Fruit fly (Drosophila melanogaster): Measurements from ENCODE around the gene CG32720.
A peak's percentile ranks its signal among the peaks of the same experiment; 100 is the strongest.

Gene CG32720

DNA sequence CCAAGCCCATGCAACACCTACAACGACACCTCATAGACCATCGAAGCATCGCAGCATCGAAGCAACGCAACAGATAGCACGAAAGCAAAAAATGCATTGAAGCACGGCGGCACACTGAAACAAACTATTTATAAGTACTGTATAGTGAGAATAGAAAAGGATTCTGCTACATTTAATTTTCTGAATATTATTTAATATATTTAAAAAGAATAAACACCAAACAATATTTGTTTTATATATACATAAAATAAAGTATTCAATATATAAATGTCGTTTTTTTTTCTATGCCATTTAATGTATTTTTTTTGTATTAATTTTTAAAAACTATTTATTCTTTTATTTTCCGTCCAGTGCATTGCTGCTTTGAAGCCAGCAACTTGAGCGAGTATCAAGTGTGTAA is 20.9 kb upstream of the CG32720 start:
- TF ChIP-seq Ets98B (GFP tag; IDR thresholded peaks at IDR 0.05) (no peak), D1 (tag; optimal IDR thresholded peaks at IDR 0.05) (no peak), fd96Ca (GFP tag; IDR thresholded peaks at IDR 0.05) (no peak), CG14655 (GFP tag; optimal IDR thresholded peaks at IDR 0.05) (peak; percentile 59), rn (GFP tag; IDR thresholded peaks at IDR 0.05) (no peak), Snoo (tag; optimal IDR thresholded peaks at IDR 0.05) (no peak), CG17806 (tag; optimal IDR thresholded peaks at IDR 0.05) (peak; percentile 17), CG8159 (tag; optimal IDR thresholded peaks at IDR 0.05) (peak; percentile 43), CG34367 (tag; optimal IDR thresholded peaks at IDR 0.05) (no peak), CG32121 (GFP tag; IDR thresholded peaks at IDR 0.05) (no peak), CG10348 (GFP tag; IDR thresholded peaks at IDR 0.05) (no peak), CG9948 (tag; optimal IDR thresholded peaks at IDR 0.05) (peak; percentile 38), CG12605 (GFP tag; IDR thresholded peaks at IDR 0.05) (no peak), gl (tag; optimal IDR thresholded peaks at IDR 0.05) (no peak), CG15710 (tag; optimal IDR thresholded peaks at IDR 0.05) (peak; percentile 31), CG4496 (GFP tag; IDR thresholded peaks at IDR 0.05) (no peak), Pif1B (GFP tag; optimal IDR thresholded peaks at IDR 0.05) (no peak), EcR (GFP tag; optimal IDR thresholded peaks at IDR 0.05) (no peak), Pif1A (GFP tag; optimal IDR thresholded peaks at IDR 0.05) (no peak), CG8301 (tag; optimal IDR thresholded peaks at IDR 0.05) (no peak), CG13204 (GFP tag; optimal IDR thresholded peaks at IDR 0.05) (no peak)

DNA sequence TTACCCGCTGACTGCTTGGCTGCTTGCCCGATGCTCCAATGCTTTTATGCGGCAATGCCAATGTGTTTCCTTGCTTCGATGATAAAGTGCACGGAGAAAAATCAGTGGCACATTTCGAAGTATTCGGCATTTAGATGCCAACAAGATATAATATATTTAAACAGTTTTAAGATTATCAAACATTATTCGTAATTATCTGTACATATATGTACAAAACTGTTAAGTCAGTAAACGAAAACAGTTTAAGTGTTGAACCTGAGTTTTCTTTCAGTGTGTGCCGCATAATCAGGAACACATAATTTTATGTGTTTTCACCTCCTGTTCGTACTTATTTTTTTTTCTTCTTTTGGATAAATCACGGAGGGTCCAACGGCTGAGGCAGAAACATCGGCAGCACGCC is 19.5 kb upstream of the CG32720 start:
- TF ChIP-seq Pif1B (GFP tag; optimal IDR thresholded peaks at IDR 0.05) (peak; percentile 29), CG9948 (tag; optimal IDR thresholded peaks at IDR 0.05) (peak; percentile 46), CG15710 (tag; optimal IDR thresholded peaks at IDR 0.05) (peak; percentile 41), fd96Ca (GFP tag; IDR thresholded peaks at IDR 0.05) (no peak), gl (tag; optimal IDR thresholded peaks at IDR 0.05) (no peak), CG8159 (tag; optimal IDR thresholded peaks at IDR 0.05) (peak; percentile 55), Snoo (tag; optimal IDR thresholded peaks at IDR 0.05) (peak; percentile 21), Ets98B (GFP tag; IDR thresholded peaks at IDR 0.05) (no peak), CG17806 (tag; optimal IDR thresholded peaks at IDR 0.05) (peak; percentile 53), CG32121 (GFP tag; IDR thresholded peaks at IDR 0.05) (no peak), CG10348 (GFP tag; IDR thresholded peaks at IDR 0.05) (no peak), Pif1A (GFP tag; optimal IDR thresholded peaks at IDR 0.05) (peak; percentile 34), CG4496 (GFP tag; IDR thresholded peaks at IDR 0.05) (no peak), CG34367 (tag; optimal IDR thresholded peaks at IDR 0.05) (peak; percentile 30), CG8301 (tag; optimal IDR thresholded peaks at IDR 0.05) (peak; percentile 33), CG14655 (GFP tag; optimal IDR thresholded peaks at IDR 0.05) (peak; percentile 51)

DNA sequence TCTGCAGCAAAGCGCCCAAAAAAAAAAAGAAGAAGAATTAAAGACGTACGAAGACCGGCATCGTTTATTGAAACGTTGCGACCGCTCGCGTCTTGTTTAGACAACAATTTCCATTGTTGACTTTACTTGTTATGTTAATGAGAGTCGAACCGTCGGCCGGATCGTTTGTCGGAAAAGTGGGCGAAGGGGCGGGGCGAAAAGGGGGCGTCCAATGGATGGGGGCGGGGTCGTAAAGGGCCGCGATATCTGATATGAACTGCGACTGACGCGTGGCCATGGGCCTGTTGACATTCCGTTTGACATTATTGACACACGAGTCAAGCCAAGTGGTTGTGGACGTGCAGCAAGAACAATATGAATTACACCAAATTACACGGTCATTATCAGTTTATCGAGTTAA is 16.7 kb upstream of the CG32720 start:
- no peak for TF ChIP-seq EcR (GFP tag; optimal IDR thresholded peaks at IDR 0.05)
- TF ChIP-seq Pif1A (GFP tag; optimal IDR thresholded peaks at IDR 0.05) = no peak
- TF ChIP-seq CG8159 (tag; optimal IDR thresholded peaks at IDR 0.05) = no peak
- no peak for TF ChIP-seq Ets98B (GFP tag; IDR thresholded peaks at IDR 0.05)
- TF ChIP-seq D1 (tag; optimal IDR thresholded peaks at IDR 0.05) = no peak
- no peak for TF ChIP-seq CG12605 (GFP tag; IDR thresholded peaks at IDR 0.05)
- no peak for TF ChIP-seq CG4496 (GFP tag; IDR thresholded peaks at IDR 0.05)
- no peak for TF ChIP-seq rn (GFP tag; IDR thresholded peaks at IDR 0.05)
- no peak for TF ChIP-seq CG9948 (tag; optimal IDR thresholded peaks at IDR 0.05)
- no peak for TF ChIP-seq CG15710 (tag; optimal IDR thresholded peaks at IDR 0.05)
- TF ChIP-seq Pif1B (GFP tag; optimal IDR thresholded peaks at IDR 0.05) = no peak
- no peak for TF ChIP-seq CG13204 (GFP tag; optimal IDR thresholded peaks at IDR 0.05)
- TF ChIP-seq CG8301 (tag; optimal IDR thresholded peaks at IDR 0.05) = no peak
- no peak for TF ChIP-seq fd96Ca (GFP tag; IDR thresholded peaks at IDR 0.05)
- TF ChIP-seq CG32121 (GFP tag; IDR thresholded peaks at IDR 0.05) = no peak
- no peak for TF ChIP-seq CG10348 (GFP tag; IDR thresholded peaks at IDR 0.05)
- no peak for TF ChIP-seq CG34367 (tag; optimal IDR thresholded peaks at IDR 0.05)

DNA sequence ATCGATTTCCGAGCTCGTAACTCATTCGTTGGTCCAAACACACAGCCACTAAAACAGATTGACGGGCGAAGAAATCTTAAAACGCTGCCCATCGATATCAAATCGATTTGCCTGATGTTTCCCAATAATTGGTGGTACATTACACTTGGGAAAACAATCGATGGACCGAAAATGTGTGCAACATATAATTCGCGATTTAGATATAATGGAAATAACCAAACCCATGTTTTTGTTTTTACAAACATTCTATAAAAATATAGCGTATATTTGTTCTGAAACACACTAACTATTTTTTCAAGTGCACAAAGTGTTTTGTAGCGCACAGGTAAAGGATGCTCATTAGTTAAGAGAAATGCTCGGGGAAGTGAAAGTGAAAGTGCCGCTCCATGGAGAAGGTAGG is 15.3 kb upstream of the CG32720 start:
- no peak for TF ChIP-seq CG10348 (GFP tag; IDR thresholded peaks at IDR 0.05)
- TF ChIP-seq CG8301 (tag; optimal IDR thresholded peaks at IDR 0.05) = no peak
- no peak for TF ChIP-seq CG15710 (tag; optimal IDR thresholded peaks at IDR 0.05)
- no peak for TF ChIP-seq D1 (tag; optimal IDR thresholded peaks at IDR 0.05)
- no peak for TF ChIP-seq CG8159 (tag; optimal IDR thresholded peaks at IDR 0.05)
- TF ChIP-seq fd96Ca (GFP tag; IDR thresholded peaks at IDR 0.05) = no peak
- no peak for TF ChIP-seq CG34367 (tag; optimal IDR thresholded peaks at IDR 0.05)
- TF ChIP-seq CG12605 (GFP tag; IDR thresholded peaks at IDR 0.05) = no peak
- TF ChIP-seq CG4496 (GFP tag; IDR thresholded peaks at IDR 0.05) = no peak
- no peak for TF ChIP-seq Snoo (tag; optimal IDR thresholded peaks at IDR 0.05)
- no peak for TF ChIP-seq gl (tag; optimal IDR thresholded peaks at IDR 0.05)
- TF ChIP-seq CG17806 (tag; optimal IDR thresholded peaks at IDR 0.05) = no peak
- no peak for TF ChIP-seq Ets98B (GFP tag; IDR thresholded peaks at IDR 0.05)
- no peak for TF ChIP-seq CG9948 (tag; optimal IDR thresholded peaks at IDR 0.05)
- no peak for TF ChIP-seq EcR (GFP tag; optimal IDR thresholded peaks at IDR 0.05)
- no peak for TF ChIP-seq CG13204 (GFP tag; optimal IDR thresholded peaks at IDR 0.05)
- no peak for TF ChIP-seq CG14655 (GFP tag; optimal IDR thresholded peaks at IDR 0.05)
- TF ChIP-seq CG32121 (GFP tag; IDR thresholded peaks at IDR 0.05) = no peak

DNA sequence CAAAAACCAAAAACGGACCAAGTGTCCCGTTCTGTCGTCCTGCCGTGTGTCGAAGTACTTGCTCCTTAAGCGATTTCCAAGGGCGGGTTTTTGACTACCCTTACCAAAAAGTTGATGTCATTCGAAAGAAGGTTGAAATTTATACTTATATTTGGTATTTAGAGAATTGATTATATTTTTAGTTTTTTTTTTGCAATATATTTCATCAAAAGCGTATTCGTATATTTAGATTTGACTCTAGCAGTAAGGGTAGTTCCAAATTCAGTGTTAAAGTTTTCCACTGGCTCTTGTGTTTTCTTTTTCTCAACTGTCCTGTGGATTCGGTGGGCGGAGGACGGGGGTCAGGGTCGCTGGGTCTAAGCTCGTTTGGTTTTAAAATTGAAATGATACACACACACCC is 13.9 kb upstream of the CG32720 start:
- no peak for TF ChIP-seq CG8159 (tag; optimal IDR thresholded peaks at IDR 0.05)
- no peak for TF ChIP-seq CG13204 (GFP tag; optimal IDR thresholded peaks at IDR 0.05)
- no peak for TF ChIP-seq Pif1A (GFP tag; optimal IDR thresholded peaks at IDR 0.05)
- no peak for TF ChIP-seq Pif1B (GFP tag; optimal IDR thresholded peaks at IDR 0.05)
- TF ChIP-seq EcR (GFP tag; optimal IDR thresholded peaks at IDR 0.05) = no peak
- TF ChIP-seq CG8301 (tag; optimal IDR thresholded peaks at IDR 0.05) = no peak
- no peak for TF ChIP-seq CG32121 (GFP tag; IDR thresholded peaks at IDR 0.05)
- TF ChIP-seq D1 (tag; optimal IDR thresholded peaks at IDR 0.05) = no peak
- TF ChIP-seq rn (GFP tag; IDR thresholded peaks at IDR 0.05) = no peak
- TF ChIP-seq CG17806 (tag; optimal IDR thresholded peaks at IDR 0.05) = no peak
- TF ChIP-seq CG14655 (GFP tag; optimal IDR thresholded peaks at IDR 0.05) = no peak
- TF ChIP-seq Snoo (tag; optimal IDR thresholded peaks at IDR 0.05) = no peak
- TF ChIP-seq CG34367 (tag; optimal IDR thresholded peaks at IDR 0.05) = no peak
- no peak for TF ChIP-seq gl (tag; optimal IDR thresholded peaks at IDR 0.05)
- no peak for TF ChIP-seq CG12605 (GFP tag; IDR thresholded peaks at IDR 0.05)
- no peak for TF ChIP-seq Ets98B (GFP tag; IDR thresholded peaks at IDR 0.05)
